Fruit fly (Drosophila melanogaster): ENCODE results near the gene sowah.

Gene sowah

DNA sequence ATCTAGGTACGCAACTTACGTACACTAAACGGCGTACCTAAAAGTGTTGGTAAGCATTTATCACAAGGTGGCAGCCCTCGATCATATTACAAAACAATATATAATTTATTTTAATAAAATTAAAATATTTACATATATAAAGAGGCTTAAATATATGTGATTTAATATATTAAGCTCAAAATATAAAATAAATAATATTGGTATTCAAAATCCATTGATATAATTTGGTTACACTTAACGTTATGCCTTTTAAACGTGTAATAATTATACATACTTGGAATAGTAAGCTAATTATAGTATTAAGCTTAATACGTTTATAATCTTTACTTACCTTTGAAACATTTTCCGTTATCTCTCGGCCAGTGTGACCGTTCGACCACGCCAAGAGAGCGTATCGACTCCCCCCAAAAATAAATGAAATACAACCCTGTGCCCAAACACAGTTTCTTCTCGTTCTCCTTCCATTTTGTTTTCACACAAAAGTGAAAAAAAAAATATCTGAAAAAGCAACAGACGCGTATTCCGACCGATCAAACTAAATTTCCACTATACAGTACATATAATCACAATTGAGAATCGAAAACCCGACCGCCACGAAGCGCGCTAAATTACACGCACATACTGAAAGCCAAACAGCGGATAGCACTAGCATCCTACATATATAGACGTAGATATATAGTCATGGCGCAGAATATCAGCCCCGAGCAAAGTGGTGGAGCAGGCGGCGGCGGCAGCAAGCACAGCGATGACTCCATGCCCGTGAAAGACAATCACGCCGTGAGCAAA is 68.3 kb downstream of the sowah start, which contains the start of the genes CG10646 and vih (continued):
- peak; percentile 60 for TF ChIP-seq NfI (GFP tag; optimal IDR thresholded peaks at IDR 0.05)
- no peak; the same call in 1 of the 2 replicates for TF ChIP-seq stc (GFP tag; IDR thresholded peaks at IDR 0.05)
- TF ChIP-seq tll (GFP tag; optimal IDR thresholded peaks at IDR 0.05), result no peak
- TF ChIP-seq chif (GFP tag; optimal IDR thresholded peaks at IDR 0.05), result peak in 1 of 2 experiments; percentile 9
- TF ChIP-seq pan (optimal IDR thresholded peaks at IDR 0.05), result no peak
- TF ChIP-seq pan (GFP tag; optimal IDR thresholded peaks at IDR 0.05 in 1 of 2, IDR thresholded peaks at IDR 0.05 in 1 of 2), result peak in 1 of 2 experiments; percentile 47
- TF ChIP-seq dysf (GFP tag; IDR thresholded peaks at IDR 0.05), result no peak
- no peak for TF ChIP-seq CG1024 (GFP tag; IDR thresholded peaks at IDR 0.05)
- peak; percentile 58 for TF ChIP-seq HHEX (GFP tag; optimal IDR thresholded peaks at IDR 0.05)
- no peak for TF ChIP-seq slp2 (GFP tag; optimal IDR thresholded peaks at IDR 0.05)
- TF ChIP-seq CG11695 (GFP tag; IDR thresholded peaks at IDR 0.05), result no peak
- peak; percentile 32 for TF ChIP-seq lbe (GFP tag; optimal IDR thresholded peaks at IDR 0.05)
- peak; percentile 53 for TF ChIP-seq Rfx (GFP tag; IDR thresholded peaks at IDR 0.05)
- no peak for TF ChIP-seq hkb (optimal IDR thresholded peaks at IDR 0.05)
- no peak for TF ChIP-seq hkb (GFP tag; IDR thresholded peaks at IDR 0.05)
- peak; percentile 82 for TF ChIP-seq CG14710 (tag; optimal IDR thresholded peaks at IDR 0.05)
- peak; percentile 63 for TF ChIP-seq nmo (GFP tag; optimal IDR thresholded peaks at IDR 0.05)
- TF ChIP-seq zfh2 (GFP tag; optimal IDR thresholded peaks at IDR 0.05), result peak; percentile 22
- TF ChIP-seq CG8089 (GFP tag; optimal IDR thresholded peaks at IDR 0.05), result no peak
- peak in 1 of 3 experiments; percentile 37 for TF ChIP-seq lola (GFP tag; optimal IDR thresholded peaks at IDR 0.05)
- no peak for TF ChIP-seq CG11247 (GFP tag; IDR thresholded peaks at IDR 0.05)
- no peak for TF ChIP-seq dimm (GFP tag; IDR thresholded peaks at IDR 0.05)
- TF ChIP-seq vvl (GFP tag; IDR thresholded peaks at IDR 0.05), result peak; percentile 9; the same call in 1 of the 2 replicates
- TF ChIP-seq ham (GFP tag; IDR thresholded peaks at IDR 0.05), result no peak
- peak; percentile 79 for TF ChIP-seq CG10654 (GFP tag; optimal IDR thresholded peaks at IDR 0.05)
- TF ChIP-seq CG11504 (tag; optimal IDR thresholded peaks at IDR 0.05), result no peak
- TF ChIP-seq trh (GFP tag; optimal IDR thresholded peaks at IDR 0.05), result no peak
- TF ChIP-seq CG10274 (GFP tag; optimal IDR thresholded peaks at IDR 0.05), result no peak
- TF ChIP-seq tup (GFP tag; optimal IDR thresholded peaks at IDR 0.05), result peak; percentile 7
- TF ChIP-seq ranshi (GFP tag; IDR thresholded peaks at IDR 0.05), result 0 out of 2 replicates have a peak, but pooled peaks have one; percentile 3
- TF ChIP-seq Nf-YA (GFP tag; IDR thresholded peaks at IDR 0.05), result no peak
- TF ChIP-seq CG17385 (GFP tag; optimal IDR thresholded peaks at IDR 0.05), result peak; percentile 29
- no peak for TF ChIP-seq Rx (GFP tag; IDR thresholded peaks at IDR 0.05)
- no peak for TF ChIP-seq pita (GFP tag; optimal IDR thresholded peaks at IDR 0.05)
- peak; percentile 53 for TF ChIP-seq CG7839 (tag; optimal IDR thresholded peaks at IDR 0.05)
- TF ChIP-seq CHES-1-like (GFP tag; optimal IDR thresholded peaks at IDR 0.05), result no peak
- no peak for TF ChIP-seq CG4282 (GFP tag; optimal IDR thresholded peaks at IDR 0.05)
- no peak for TF ChIP-seq CG7987 (GFP tag; optimal IDR thresholded peaks at IDR 0.05)
- TF ChIP-seq zen (tag; optimal IDR thresholded peaks at IDR 0.05), result peak; percentile 43
- TF ChIP-seq CG12236 (GFP tag; optimal IDR thresholded peaks at IDR 0.05), result no peak
- TF ChIP-seq CG2129 (GFP tag; IDR thresholded peaks at IDR 0.05; ENCODE audit: partially characterized antibody), result no peak
- no peak for TF ChIP-seq hb (GFP tag; IDR thresholded peaks at IDR 0.05; ENCODE audit: partially characterized antibody)
- TF ChIP-seq cad (GFP tag; optimal IDR thresholded peaks at IDR 0.05), result no peak
- no peak for TF ChIP-seq CG12769 (tag; optimal IDR thresholded peaks at IDR 0.05)
- TF ChIP-seq disco-r (GFP tag; optimal IDR thresholded peaks at IDR 0.05), result no peak
- no peak for TF ChIP-seq CG10565 (GFP tag; optimal IDR thresholded peaks at IDR 0.05)
- no peak for TF ChIP-seq CG12219 (GFP tag; optimal IDR thresholded peaks at IDR 0.05)
- no peak for TF ChIP-seq Gsc (GFP tag; IDR thresholded peaks at IDR 0.05)
- peak; percentile 68 for TF ChIP-seq sqz (GFP tag; optimal IDR thresholded peaks at IDR 0.05)
- TF ChIP-seq zen2 (GFP tag; IDR thresholded peaks at IDR 0.05; ENCODE audit: partially characterized antibody), result no peak
